Worm (Caenorhabditis elegans): ENCODE measurements around the gene col-2.
A peak's percentile ranks its signal among the peaks of the same experiment; 100 is the strongest.

col-2 gene

ce11 chrIV:10059175-10059574 lies 26.1 kb downstream of the col-2 start (continued):
- TF ChIP-seq ceh-28 (tag; optimal IDR thresholded peaks at IDR 0.05): no peak
- TF ChIP-seq dpl-1 (GFP tag; optimal IDR thresholded peaks at IDR 0.05): no peak
- no peak for TF ChIP-seq ZK337.2 (GFP tag; IDR thresholded peaks at IDR 0.05)
- TF ChIP-seq ceh-62 (tag; optimal IDR thresholded peaks at IDR 0.05): no peak
- TF ChIP-seq zfp-3 (GFP tag; conservative IDR thresholded peaks at IDR 0.05): no peak
- TF ChIP-seq hlh-30 (tag; optimal IDR thresholded peaks at IDR 0.05; ENCODE audit: insufficient read depth): peak; percentile 44
- no peak for TF ChIP-seq ZK546.5 (tag; optimal IDR thresholded peaks at IDR 0.05)
- TF ChIP-seq zfp-2 (tag; optimal IDR thresholded peaks at IDR 0.05): no peak
- no peak for TF ChIP-seq D1046.2 (GFP tag; IDR thresholded peaks at IDR 0.05)
- TF ChIP-seq lin-15B (tag; optimal IDR thresholded peaks at IDR 0.05): no peak
- 0 out of 2 replicates have a peak, but pooled peaks have one; percentile 19 for TF ChIP-seq saeg-2 (GFP tag; IDR thresholded peaks at IDR 0.05)
- TF ChIP-seq mxl-3 (GFP tag; optimal IDR thresholded peaks at IDR 0.05): no peak
- no peak for TF ChIP-seq hif-1 (tag; optimal IDR thresholded peaks at IDR 0.05)
- no peak for TF ChIP-seq ceh-82 (tag; optimal IDR thresholded peaks at IDR 0.05)
- TF ChIP-seq nhr-237 (tag; optimal IDR thresholded peaks at IDR 0.05): no peak
- TF ChIP-seq F37D6.2 (tag; optimal IDR thresholded peaks at IDR 0.05): no peak
- TF ChIP-seq attf-4 (tag; optimal IDR thresholded peaks at IDR 0.05): no peak
- no peak for TF ChIP-seq ztf-7 (tag; optimal IDR thresholded peaks at IDR 0.05)
- TF ChIP-seq nhr-41 (GFP tag; IDR thresholded peaks at IDR 0.05): no peak
- no peak for TF ChIP-seq mdt-29 (GFP tag; IDR thresholded peaks at IDR 0.05)
- TF ChIP-seq nhr-6 (tag; optimal IDR thresholded peaks at IDR 0.05): no peak
- no peak for TF ChIP-seq F26F4.8 (GFP tag; conservative IDR thresholded peaks at IDR 0.05)
- no peak for TF ChIP-seq mep-1 (tag; optimal IDR thresholded peaks at IDR 0.05)
- peak; percentile 63; the same call in 1 of the 2 replicates for TF ChIP-seq tra-1 (GFP tag; IDR thresholded peaks at IDR 0.05)
- no peak for TF ChIP-seq nhr-10 (tag; optimal IDR thresholded peaks at IDR 0.05)
- TF ChIP-seq ctbp-1 (GFP tag; IDR thresholded peaks at IDR 0.05): no peak
- TF ChIP-seq F10B5.3 (tag; optimal IDR thresholded peaks at IDR 0.05): no peak
- no peak for TF ChIP-seq nhr-76 (tag; optimal IDR thresholded peaks at IDR 0.05)
- no peak for TF ChIP-seq zip-2 (tag; optimal IDR thresholded peaks at IDR 0.05)
- TF ChIP-seq daf-19 (GFP tag; conservative IDR thresholded peaks at IDR 0.05): no peak
- no peak for TF ChIP-seq egl-27 (tag; optimal IDR thresholded peaks at IDR 0.05)
- no peak for TF ChIP-seq Y75B8A.6 (GFP tag; IDR thresholded peaks at IDR 0.05)
- no peak for TF ChIP-seq lin-13 (GFP tag; optimal IDR thresholded peaks at IDR 0.05)
- peak; percentile 91 for TF ChIP-seq pqm-1 (tag; optimal IDR thresholded peaks at IDR 0.05)
- no peak for TF ChIP-seq spr-3 (GFP tag; optimal IDR thresholded peaks at IDR 0.05)
- no peak for TF ChIP-seq skn-1 (tag; optimal IDR thresholded peaks at IDR 0.05)
- TF ChIP-seq ama-1 (optimal IDR thresholded peaks at IDR 0.05): no peak
- no peak for TF ChIP-seq vab-7 (GFP tag; IDR thresholded peaks at IDR 0.05)
- TF ChIP-seq Y105C5A.15 (GFP tag; IDR thresholded peaks at IDR 0.05): no peak
- TF ChIP-seq nhr-42 (GFP tag; IDR thresholded peaks at IDR 0.05): no peak
- TF ChIP-seq unc-39 (tag; optimal IDR thresholded peaks at IDR 0.05): no peak
- TF ChIP-seq php-3 (GFP tag; IDR thresholded peaks at IDR 0.05): peak; percentile 65; the same call in 1 of the 2 replicates
- TF ChIP-seq spr-1 (tag; optimal IDR thresholded peaks at IDR 0.05): no peak
- no peak for TF ChIP-seq R02D3.7 (tag; optimal IDR thresholded peaks at IDR 0.05)
- no peak for TF ChIP-seq unc-62 (GFP tag; optimal IDR thresholded peaks at IDR 0.05 in 1 of 2)
- TF ChIP-seq unc-62 (tag; optimal IDR thresholded peaks at IDR 0.05): no peak
- no peak for TF ChIP-seq ceh-44 (GFP tag; IDR thresholded peaks at IDR 0.05)
- no peak for TF ChIP-seq lin-29 (GFP tag; IDR thresholded peaks at IDR 0.05)
- no peak for TF ChIP-seq madf-5 (GFP tag; IDR thresholded peaks at IDR 0.05)
- peak in 1 of 2 experiments; percentile 38 for TF ChIP-seq daf-16 (GFP tag; optimal IDR thresholded peaks at IDR 0.05)
- TF ChIP-seq daf-16 (tag; optimal IDR thresholded peaks at IDR 0.05): peak; percentile 88
- no peak for TF ChIP-seq snpc-4 (tag; optimal IDR thresholded peaks at IDR 0.05)
- TF ChIP-seq zip-11 (GFP tag; IDR thresholded peaks at IDR 0.05): no peak
- no peak for TF ChIP-seq aly-2 (tag; optimal IDR thresholded peaks at IDR 0.05)
- TF ChIP-seq lin-39 (tag; optimal IDR thresholded peaks at IDR 0.05): no peak

Data from whole organism, L4 larva.